Fruit fly (Drosophila melanogaster): ENCODE measurements around the gene Dph1.
A peak's percentile ranks its signal among the peaks of the same experiment; 100 is the strongest.

Gene Dph1

dm6 chr3L:11683819-11684521 is 12.8 kb downstream of the Dph1 start, which contains the start of gene Sugb (continued):
- TF ChIP-seq kni (GFP tag; optimal IDR thresholded peaks at IDR 0.05) (no peak), NFAT (GFP tag; IDR thresholded peaks at IDR 0.05) (peak; percentile 77), Gug (GFP tag; IDR thresholded peaks at IDR 0.05) (peak; percentile 74; the same call in 2 of the 4 replicates), CG18619 (GFP tag; optimal IDR thresholded peaks at IDR 0.05) (peak; percentile 54), CG10147 (GFP tag; optimal IDR thresholded peaks at IDR 0.05) (peak; percentile 61), CG3065 (GFP tag; optimal IDR thresholded peaks at IDR 0.05) (no peak), CG10979 (tag; optimal IDR thresholded peaks at IDR 0.05) (peak; percentile 20), CG6813 (GFP tag; optimal IDR thresholded peaks at IDR 0.05) (peak; percentile 42), CG10267 (tag; optimal IDR thresholded peaks at IDR 0.05) (peak; percentile 35), Dad (GFP tag; optimal IDR thresholded peaks at IDR 0.05) (peak; percentile 28), Camta (GFP tag; optimal IDR thresholded peaks at IDR 0.05) (peak; percentile 7), Fer1 (GFP tag; optimal IDR thresholded peaks at IDR 0.05) (peak; percentile 67), CkIIα-i1 (GFP tag; IDR thresholded peaks at IDR 0.05) (no peak), sens-2 (GFP tag; IDR thresholded peaks at IDR 0.05) (peak; percentile 15; the same call in 1 of the 2 replicates), CG8290 (GFP tag; optimal IDR thresholded peaks at IDR 0.05) (peak; percentile 14), CG8290 (tag; optimal IDR thresholded peaks at IDR 0.05) (peak in 1 of 2 experiments; percentile 37), CG6175 (GFP tag; IDR thresholded peaks at IDR 0.05) (0 out of 3 replicates have a peak, but pooled peaks have one; percentile 39), CG11695 (GFP tag; IDR thresholded peaks at IDR 0.05) (peak; percentile 41; the same call in 1 of the 3 replicates), CG32772 (GFP tag; IDR thresholded peaks at IDR 0.05) (peak; percentile 56), fd3F (GFP tag; optimal IDR thresholded peaks at IDR 0.05) (peak; percentile 55), usp (GFP tag; optimal IDR thresholded peaks at IDR 0.05) (no peak), unc-4 (GFP tag; IDR thresholded peaks at IDR 0.05; ENCODE audit: partially characterized antibody) (peak; percentile 76), Vsx1 (GFP tag; optimal IDR thresholded peaks at IDR 0.05) (peak; percentile 78), en (GFP tag; optimal IDR thresholded peaks at IDR 0.05) (peak; percentile 3), CG17385 (GFP tag; optimal IDR thresholded peaks at IDR 0.05) (peak; percentile 61), Fer2 (tag; optimal IDR thresholded peaks at IDR 0.05) (no peak), Trl (optimal IDR thresholded peaks at IDR 0.05) (no peak), Trl (GFP tag; optimal IDR thresholded peaks at IDR 0.05) (peak; percentile 4), MBD-R2 (GFP tag; IDR thresholded peaks at IDR 0.05) (peak; percentile 83), jing (GFP tag; optimal IDR thresholded peaks at IDR 0.05) (no peak), CG8944 (GFP tag; optimal IDR thresholded peaks at IDR 0.05) (peak; percentile 36), CG7357 (GFP tag; IDR thresholded peaks at IDR 0.05) (no peak; the same call in 2 of the 3 replicates), CG10654 (GFP tag; optimal IDR thresholded peaks at IDR 0.05) (peak; percentile 33), onecut (GFP tag; IDR thresholded peaks at IDR 0.05) (peak; percentile 49), sc (optimal IDR thresholded peaks at IDR 0.05) (no peak), sc (GFP tag; optimal IDR thresholded peaks at IDR 0.05) (no peak), crc (GFP tag; optimal IDR thresholded peaks at IDR 0.05) (peak; percentile 38), esg (GFP tag; conservative IDR thresholded peaks at IDR 0.05) (no peak; the same call in 1 of the 2 replicates), pita (GFP tag; optimal IDR thresholded peaks at IDR 0.05) (no peak), gfzf (GFP tag; optimal IDR thresholded peaks at IDR 0.05) (no peak), dysf (GFP tag; IDR thresholded peaks at IDR 0.05) (peak; percentile 66; the same call in 1 of the 3 replicates), Rx (GFP tag; IDR thresholded peaks at IDR 0.05) (no peak; the same call in 1 of the 2 replicates), CG4360 (GFP tag; IDR thresholded peaks at IDR 0.05) (no peak), nmo (GFP tag; optimal IDR thresholded peaks at IDR 0.05) (peak; percentile 52), Hmx (GFP tag; optimal IDR thresholded peaks at IDR 0.05) (peak; percentile 27), BEAF-32 (GFP tag; optimal IDR thresholded peaks at IDR 0.05) (peak; percentile 74), ara (GFP tag; IDR thresholded peaks at IDR 0.05) (no peak), ranshi (GFP tag; IDR thresholded peaks at IDR 0.05) (peak; percentile 27; the same call in 1 of the 2 replicates), zf30C (GFP tag; optimal IDR thresholded peaks at IDR 0.05) (no peak), grau (tag; optimal IDR thresholded peaks at IDR 0.05) (peak; percentile 63), CG9215 (GFP tag; IDR thresholded peaks at IDR 0.05) (no peak)

Measured in whole organism, embryonic.